Worm (Caenorhabditis elegans): ENCODE data around the gene T03F7.7.

DNA sequence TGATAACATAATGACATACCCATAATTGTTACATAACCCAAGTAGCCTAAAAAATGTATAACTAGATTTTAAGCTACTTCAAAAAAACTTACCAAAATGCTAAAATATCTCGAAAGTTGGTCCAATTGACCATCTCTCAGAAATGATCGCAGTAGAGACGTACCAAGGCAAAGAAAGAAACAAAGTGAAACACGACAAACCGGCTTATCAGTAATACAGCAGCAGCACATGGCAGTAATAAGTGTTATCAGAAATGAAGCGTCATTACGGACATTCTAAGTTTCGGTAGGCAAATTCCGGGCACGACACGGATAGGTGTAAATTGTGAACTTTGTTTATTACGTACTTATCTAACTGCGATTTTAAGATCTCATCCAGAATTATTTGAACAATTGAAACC lies 45.7 kb upstream of the T03F7.7 start, which contains the start of gene cln-3.1:
- TF ChIP-seq nhr-12 (tag; optimal IDR thresholded peaks at IDR 0.05) (no peak), pha-4 (tag; optimal IDR thresholded peaks at IDR 0.05) (no peak), unc-62 (GFP tag; optimal IDR thresholded peaks at IDR 0.05) (no peak), ces-1 (GFP tag; optimal IDR thresholded peaks at IDR 0.05) (no peak), lsy-2 (tag; optimal IDR thresholded peaks at IDR 0.05) (no peak), ztf-11 (tag; optimal IDR thresholded peaks at IDR 0.05) (no peak), unc-39 (tag; optimal IDR thresholded peaks at IDR 0.05) (no peak), ceh-83 (GFP tag; optimal IDR thresholded peaks at IDR 0.05) (no peak), sptf-1 (tag; optimal IDR thresholded peaks at IDR 0.05) (no peak), lin-13 (tag; optimal IDR thresholded peaks at IDR 0.05) (no peak), elt-3 (tag; optimal IDR thresholded peaks at IDR 0.05) (no peak)

All from whole organism, mixed stage, embryonic.